Worm (Caenorhabditis elegans) whole organism, dauer: ENCODE measurements around the gene F35F10.14.

ENCODE experiments used
- unc-62 ChIP-seq: sonication (generic microtip); optimal IDR thresholded peaks from 2 replicates; lab custom pipeline; 2017; ENCODE audit warnings: missing biosample characterization, missing genetic modification reagents, missing genetic modification characterization

The F35F10.14 gene

ce11 chrV:3284629-3285028 lies 35.3 kb downstream of the F35F10.14 start, which contains the start of gene F35F10.5:
TSS of gene F35F10.5 (plus strand) at chrV:3284929.
- TF ChIP-seq unc-62 (GFP tag; lab: Kevin White, UChicago) = no peak

ce11 chrV:3282957-3283356 lies 36.9 kb downstream of the F35F10.14 start, which contains the start of gene str-64:
TSS of gene str-64 (plus strand) at chrV:3283257.
- no peak for TF ChIP-seq unc-62 (GFP tag; lab: Kevin White, UChicago)

DNA sequence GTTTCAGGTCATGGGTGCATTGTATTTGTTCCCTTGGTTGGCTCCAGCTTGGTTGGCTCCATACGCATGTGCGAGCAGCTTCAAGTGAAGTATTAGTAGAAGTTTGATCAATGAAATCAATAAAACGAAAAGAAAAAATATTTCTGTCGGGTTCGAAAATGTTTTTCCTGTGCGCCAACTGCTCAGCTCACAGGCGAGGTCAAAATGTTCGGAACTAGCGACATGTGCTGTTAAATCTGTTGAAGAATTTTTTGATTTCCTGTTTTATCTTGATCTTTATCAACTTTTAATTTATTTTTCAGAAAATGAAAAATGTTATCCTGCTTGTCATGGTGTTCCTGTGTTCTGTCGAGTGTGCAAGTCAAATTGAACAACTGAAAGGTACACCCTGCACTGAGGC lies 38.4 kb downstream of the F35F10.14 start, which contains the start of gene T28A11.25:
Gene T28A11.25, plus strand, starts transcription at position 301 of the 400 bp plus-strand sequence.
- no peak for TF ChIP-seq unc-62 (GFP tag; lab: Kevin White, UChicago)

DNA sequence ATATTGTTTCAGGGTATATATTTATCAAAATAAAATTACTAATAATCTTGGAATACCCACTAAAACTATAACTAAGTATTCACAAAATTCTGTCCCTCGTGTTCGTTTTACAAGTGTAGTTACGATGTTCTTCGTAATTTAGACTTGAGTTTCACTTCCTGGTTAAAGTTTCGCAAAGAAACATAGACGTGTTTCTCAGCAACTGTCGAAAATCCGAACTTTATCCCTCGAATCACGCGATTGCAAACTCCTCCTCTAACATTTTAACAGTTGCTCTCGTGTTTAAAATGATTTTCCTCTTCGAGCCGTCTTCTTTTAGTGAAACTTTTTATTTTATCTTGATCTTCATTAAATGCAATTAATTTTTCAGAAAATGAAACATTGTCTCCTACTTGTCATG lies 39.9 kb downstream of the F35F10.14 start, which contains the start of gene T28A11.2:
Gene T28A11.2, plus strand, starts transcription at position 371 of the 400 bp plus-strand sequence.
- no peak for TF ChIP-seq unc-62 (GFP tag; lab: Kevin White, UChicago)

ce11 chrV:3279138-3279537 lies 40.8 kb downstream of the F35F10.14 start:
- no peak for TF ChIP-seq unc-62 (GFP tag; lab: Kevin White, UChicago)

- TF ChIP-seq unc-62 (GFP tag; lab: Kevin White, UChicago) = no peak
Observed at ce11 chrV:3278101-3278639, 41.7 kb downstream of the F35F10.14 start, which contains the start of gene fbxa-64. TSS of gene fbxa-64 (minus strand) at chrV:3278151.

ce11 chrV:3276184-3276583 lies 43.7 kb downstream of the F35F10.14 start:
- no peak for TF ChIP-seq unc-62 (GFP tag; lab: Kevin White, UChicago)

- no peak for TF ChIP-seq unc-62 (GFP tag; lab: Kevin White, UChicago)
Observed at ce11 chrV:3275033-3275432, 44.9 kb downstream of the F35F10.14 start, which contains the start of gene T28A11.3. TSS of gene T28A11.3 (plus strand) at chrV:3275333.

DNA sequence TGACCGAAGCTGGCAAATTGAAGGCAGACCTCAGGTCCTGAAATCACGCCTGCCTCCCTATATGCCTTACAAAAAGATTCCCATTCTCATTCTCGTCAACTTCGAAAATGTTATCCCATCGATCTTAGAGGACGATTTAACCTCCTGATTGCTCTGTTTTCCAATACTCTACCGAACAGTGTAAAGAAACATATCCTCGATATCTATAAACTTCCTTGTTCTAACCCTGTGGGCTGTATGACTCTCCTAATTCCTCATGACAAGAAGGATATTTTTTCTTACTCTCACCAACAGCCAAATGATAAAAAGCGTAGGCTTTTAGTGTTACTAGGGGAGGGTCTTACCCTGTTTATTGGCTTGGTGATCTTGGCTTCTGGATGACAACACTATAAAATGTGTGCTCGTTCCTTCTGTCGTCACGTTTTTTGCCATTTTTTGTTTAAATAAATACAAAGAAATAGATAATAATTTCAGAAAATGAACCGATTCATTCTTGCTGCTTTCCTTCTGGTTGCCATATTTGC lies 46.3 kb downstream of the F35F10.14 start, which contains the start of gene T28A11.4:
Gene T28A11.4, plus strand, starts transcription at position 474 of the 524 bp plus-strand sequence.
- TF ChIP-seq unc-62 (GFP tag; lab: Kevin White, UChicago) = no peak

ce11 chrV:3273156-3273555 lies 46.7 kb downstream of the F35F10.14 start, which contains the start of gene T28A11.20:
TSS of gene T28A11.20 (minus strand) at chrV:3273256.
- TF ChIP-seq unc-62 (GFP tag; lab: Kevin White, UChicago) = no peak
